Worm (Caenorhabditis elegans) whole organism, L4 larva: Measurements from ENCODE around the gene T01H3.3.

Source experiments
- lin-29 ChIP-seq: fragments of 200-800 bp; sonication (Bioruptor generic); IDR thresholded peaks from 2 replicates; pipeline ENCODE4 v1.3.6; 2022; ENCODE audit warnings: missing genetic modification reagents, missing genetic modification characterization, missing compliant biosample characterization
- unc-39 ChIP-seq: sonication (generic microtip); optimal IDR thresholded peaks from 2 replicates; lab custom pipeline; 2017; ENCODE audit warnings: missing biosample characterization, missing genetic modification characterization

DNA sequence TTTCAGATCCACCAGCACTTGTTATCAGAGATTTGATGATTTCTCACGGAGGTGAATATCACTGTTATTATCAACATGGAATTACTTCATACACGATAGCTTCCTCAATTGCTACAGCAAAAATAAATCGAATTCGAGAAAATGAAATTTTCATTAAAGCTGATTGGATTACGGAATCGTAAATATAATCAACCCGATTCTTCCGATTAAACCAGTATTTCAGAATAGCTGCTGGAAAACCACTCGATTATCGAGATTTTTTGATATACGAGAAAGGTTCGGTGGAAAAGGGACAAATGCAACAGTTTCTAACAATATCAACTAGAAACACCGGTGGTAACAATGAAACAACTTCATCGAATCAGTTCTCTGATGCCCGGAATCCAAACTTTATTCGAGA lies 28.3 kb upstream of the T01H3.3 start:
- TF ChIP-seq unc-39 = no peak
- TF ChIP-seq lin-29 (GFP tag; lab: Robert Waterston, UW) = no peak
